Worm (Caenorhabditis elegans): ENCODE data around the gene mtm-3.

ce11 chrIII:3745138-3745537 lies 55.1 kb downstream of the mtm-3 start, which contains the start of gene lin-48:
- TF ChIP-seq dmd-4 (tag; optimal IDR thresholded peaks at IDR 0.05; ENCODE audit: borderline replicate concordance) = no peak
- no peak for TF ChIP-seq lin-11 (tag; optimal IDR thresholded peaks at IDR 0.05)
- no peak for TF ChIP-seq rnt-1 (tag; optimal IDR thresholded peaks at IDR 0.05)
- no peak for TF ChIP-seq ama-1 (optimal IDR thresholded peaks at IDR 0.05)
- TF ChIP-seq nhr-11 (tag; optimal IDR thresholded peaks at IDR 0.05) = no peak
- no peak for TF ChIP-seq eyg-1 (tag; optimal IDR thresholded peaks at IDR 0.05)
- no peak for TF ChIP-seq zip-5 (tag; optimal IDR thresholded peaks at IDR 0.05)
- no peak for TF ChIP-seq fax-1 (tag; optimal IDR thresholded peaks at IDR 0.05)
- TF ChIP-seq pros-1 (tag; optimal IDR thresholded peaks at IDR 0.05) = no peak
- TF ChIP-seq nfya-1 (tag; optimal IDR thresholded peaks at IDR 0.05) = no peak
- no peak for TF ChIP-seq T23F11.4 (GFP tag; optimal IDR thresholded peaks at IDR 0.05)
- TF ChIP-seq ttx-3 (tag; optimal IDR thresholded peaks at IDR 0.05) = no peak
- no peak for TF ChIP-seq gmeb-2 (tag; optimal IDR thresholded peaks at IDR 0.05)

Measured in whole organism, late embryonic.